Fruit fly (Drosophila melanogaster): ENCODE results near the gene Abcd1.
A peak's percentile ranks its signal among the peaks of the same experiment; 100 is the strongest.

Abcd1 gene

dm6 chr4:227648-228047 is 34.0 kb upstream of the Abcd1 start, which contains the start of the genes CG31999 and yellow-h:
TSS of gene CG31999 (minus strand) at chr4:227748.
TSS of gene yellow-h (plus strand) at chr4:227922.
- TF ChIP-seq pan (optimal IDR thresholded peaks at IDR 0.05) (peak; percentile 23), CG32264 (GFP tag; optimal IDR thresholded peaks at IDR 0.05) (no peak)

dm6 chr4:226751-227150 is 33.1 kb upstream of the Abcd1 start:
- TF ChIP-seq fru (GFP tag; optimal IDR thresholded peaks at IDR 0.05) (no peak), OdsH (GFP tag; optimal IDR thresholded peaks at IDR 0.05) (no peak), rgr (GFP tag; optimal IDR thresholded peaks at IDR 0.05) (no peak), Jra (GFP tag; optimal IDR thresholded peaks at IDR 0.05) (no peak), dl (GFP tag; optimal IDR thresholded peaks at IDR 0.05; ENCODE audit: insufficient read depth in 1 of 2, partially characterized antibody in 2 of 2) (no peak), pan (optimal IDR thresholded peaks at IDR 0.05) (no peak), usp (GFP tag; optimal IDR thresholded peaks at IDR 0.05) (no peak), psq (GFP tag; optimal IDR thresholded peaks at IDR 0.05) (no peak), Dfd (GFP tag; optimal IDR thresholded peaks at IDR 0.05) (no peak), Hr83 (GFP tag; optimal IDR thresholded peaks at IDR 0.05; ENCODE audit: poor library complexity, severe bottlenecking) (no peak), brk (GFP tag; optimal IDR thresholded peaks at IDR 0.05) (no peak)

dm6 chr4:225824-226223 is 32.2 kb upstream of the Abcd1 start:
- TF ChIP-seq Mio (GFP tag; optimal IDR thresholded peaks at IDR 0.05): no peak
- peak; percentile 16 for TF ChIP-seq Hnf4 (GFP tag; optimal IDR thresholded peaks at IDR 0.05)

DNA sequence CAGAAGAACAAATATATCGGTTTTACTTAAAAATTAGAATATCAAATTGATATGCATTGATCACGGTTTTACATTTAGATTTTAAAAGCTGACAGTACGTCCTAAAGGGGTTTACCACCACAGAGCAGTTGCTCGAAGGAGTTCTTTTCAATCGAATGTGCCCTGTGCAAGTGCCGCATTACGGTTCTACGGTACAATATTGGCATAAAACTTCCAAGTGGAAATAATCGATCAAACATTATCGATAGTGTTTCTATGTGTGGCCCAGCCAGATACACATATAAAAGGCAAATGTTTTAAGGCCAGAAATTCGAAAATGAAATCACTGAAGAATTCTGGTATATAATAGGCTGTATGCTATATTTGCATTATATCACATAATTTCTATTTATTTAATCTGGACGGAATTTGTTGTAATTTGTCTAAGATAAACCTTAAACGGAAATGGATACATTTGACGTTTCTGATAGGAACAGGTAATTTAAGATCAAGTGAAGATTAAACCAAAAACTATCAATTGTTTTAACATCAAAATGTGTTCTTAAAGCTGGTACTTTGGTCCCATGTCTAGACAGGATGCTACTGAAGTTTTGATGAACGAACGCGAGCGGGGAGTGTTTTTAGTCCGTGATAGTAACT is 16.5 kb upstream of the Abcd1 start, which contains the start of gene Crk:
Gene Crk, plus strand, starts transcription at position 214 of the 639 bp plus-strand sequence.
- peak; percentile 28 for TF ChIP-seq Hr83 (GFP tag; optimal IDR thresholded peaks at IDR 0.05; ENCODE audit: poor library complexity, severe bottlenecking)
- TF ChIP-seq dmrt93B (GFP tag; optimal IDR thresholded peaks at IDR 0.05): no peak
- no peak for TF ChIP-seq CG9705 (GFP tag; optimal IDR thresholded peaks at IDR 0.05)
- no peak for TF ChIP-seq tai (GFP tag; optimal IDR thresholded peaks at IDR 0.05)
- peak; percentile 19 for TF ChIP-seq Myc (optimal IDR thresholded peaks at IDR 0.05)
- TF ChIP-seq N (GFP tag; optimal IDR thresholded peaks at IDR 0.05): peak; percentile 99
- no peak for TF ChIP-seq usp (GFP tag; optimal IDR thresholded peaks at IDR 0.05)
- TF ChIP-seq woc (GFP tag; optimal IDR thresholded peaks at IDR 0.05): peak; percentile 86
- TF ChIP-seq Hr78 (GFP tag; optimal IDR thresholded peaks at IDR 0.05): peak; percentile 91
- no peak for TF ChIP-seq Mio (GFP tag; optimal IDR thresholded peaks at IDR 0.05)
- no peak for TF ChIP-seq Vsx2 (GFP tag; optimal IDR thresholded peaks at IDR 0.05; ENCODE audit: partially characterized antibody)
- peak; percentile 4 for TF ChIP-seq Hnf4 (GFP tag; optimal IDR thresholded peaks at IDR 0.05)
- TF ChIP-seq OdsH (GFP tag; optimal IDR thresholded peaks at IDR 0.05): no peak
- no peak for TF ChIP-seq ey (GFP tag; optimal IDR thresholded peaks at IDR 0.05)
- no peak for TF ChIP-seq Dfd (GFP tag; optimal IDR thresholded peaks at IDR 0.05)
- no peak for TF ChIP-seq sv (GFP tag; optimal IDR thresholded peaks at IDR 0.05)
- peak; percentile 35 for TF ChIP-seq brk (GFP tag; optimal IDR thresholded peaks at IDR 0.05)
- peak; percentile 90 for TF ChIP-seq lola (GFP tag; optimal IDR thresholded peaks at IDR 0.05)
- no peak for TF ChIP-seq rgr (GFP tag; optimal IDR thresholded peaks at IDR 0.05)

DNA sequence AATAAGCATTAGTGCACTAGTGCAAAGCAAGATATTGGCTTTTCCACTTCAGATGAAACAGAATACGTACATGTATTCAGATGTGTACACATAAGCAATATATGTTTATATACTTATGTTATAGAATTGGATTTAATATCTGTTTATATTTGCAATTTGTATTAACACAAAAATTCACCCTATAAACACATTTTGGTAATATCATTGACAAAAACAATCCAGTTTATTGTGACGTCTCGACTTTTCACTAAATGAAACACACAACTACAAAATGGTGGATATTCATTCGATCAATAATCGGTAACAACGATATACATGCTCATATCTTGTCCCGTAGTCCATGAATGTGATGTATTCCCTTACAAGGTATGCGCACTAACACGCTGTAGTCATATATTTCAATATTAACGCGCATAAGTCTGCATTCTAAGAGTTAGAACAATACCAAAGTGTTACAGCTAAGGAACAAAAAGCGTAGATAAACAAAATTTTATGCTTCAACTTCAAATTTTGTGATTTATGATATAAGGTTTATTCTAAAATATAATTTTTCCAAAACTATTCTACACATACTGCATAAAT is 12.1 kb upstream of the Abcd1 start, which contains the start of gene CG31998:
Gene CG31998, minus strand, starts transcription at position 275 of the 582 bp plus-strand sequence.
- peak; percentile 85 for TF ChIP-seq woc (GFP tag; optimal IDR thresholded peaks at IDR 0.05)
- no peak for TF ChIP-seq Dif (GFP tag; optimal IDR thresholded peaks at IDR 0.05; ENCODE audit: partially characterized antibody)
- TF ChIP-seq GATAd (GFP tag; optimal IDR thresholded peaks at IDR 0.05): no peak
- TF ChIP-seq dmrt93B (GFP tag; optimal IDR thresholded peaks at IDR 0.05): no peak
- TF ChIP-seq ey (GFP tag; optimal IDR thresholded peaks at IDR 0.05): no peak
- TF ChIP-seq CG32264 (GFP tag; optimal IDR thresholded peaks at IDR 0.05): no peak
- TF ChIP-seq lola (GFP tag; optimal IDR thresholded peaks at IDR 0.05): no peak
- TF ChIP-seq Mio (GFP tag; optimal IDR thresholded peaks at IDR 0.05): no peak
- TF ChIP-seq Abd-B (GFP tag; optimal IDR thresholded peaks at IDR 0.05): no peak
- no peak for TF ChIP-seq fru (GFP tag; optimal IDR thresholded peaks at IDR 0.05)
- no peak for TF ChIP-seq CrebA (GFP tag; optimal IDR thresholded peaks at IDR 0.05; ENCODE audit: borderline replicate concordance)
- no peak for TF ChIP-seq psq (GFP tag; optimal IDR thresholded peaks at IDR 0.05)
- TF ChIP-seq sage (GFP tag; optimal IDR thresholded peaks at IDR 0.05): peak; percentile 45
- TF ChIP-seq Hr78 (GFP tag; optimal IDR thresholded peaks at IDR 0.05): peak; percentile 62
- no peak for TF ChIP-seq h (GFP tag; optimal IDR thresholded peaks at IDR 0.05)
- no peak for TF ChIP-seq dl (GFP tag; optimal IDR thresholded peaks at IDR 0.05; ENCODE audit: insufficient read depth in 1 of 2, partially characterized antibody in 2 of 2)
- TF ChIP-seq tai (GFP tag; optimal IDR thresholded peaks at IDR 0.05): no peak
- no peak for TF ChIP-seq Dfd (GFP tag; optimal IDR thresholded peaks at IDR 0.05)
- TF ChIP-seq rgr (GFP tag; optimal IDR thresholded peaks at IDR 0.05): no peak
- TF ChIP-seq Sp1 (GFP tag; optimal IDR thresholded peaks at IDR 0.05): no peak
- TF ChIP-seq Vsx2 (GFP tag; optimal IDR thresholded peaks at IDR 0.05; ENCODE audit: partially characterized antibody): no peak
- no peak for TF ChIP-seq Rel (GFP tag; optimal IDR thresholded peaks at IDR 0.05)
- no peak for TF ChIP-seq Rel (tag; optimal IDR thresholded peaks at IDR 0.05)
- no peak for TF ChIP-seq Hr83 (GFP tag; optimal IDR thresholded peaks at IDR 0.05; ENCODE audit: poor library complexity, severe bottlenecking)
- no peak for TF ChIP-seq br (GFP tag; optimal IDR thresholded peaks at IDR 0.05)
- TF ChIP-seq dsf (GFP tag; optimal IDR thresholded peaks at IDR 0.05; ENCODE audit: borderline replicate concordance): no peak
- peak; percentile 88 for TF ChIP-seq N (GFP tag; optimal IDR thresholded peaks at IDR 0.05)
- no peak for TF ChIP-seq sv (GFP tag; optimal IDR thresholded peaks at IDR 0.05)
- TF ChIP-seq pan (optimal IDR thresholded peaks at IDR 0.05): no peak
- no peak for TF ChIP-seq foxo (GFP tag; optimal IDR thresholded peaks at IDR 0.05)
- TF ChIP-seq brk (GFP tag; optimal IDR thresholded peaks at IDR 0.05): peak; percentile 2
- peak; percentile 26 for TF ChIP-seq Myc (optimal IDR thresholded peaks at IDR 0.05)
- TF ChIP-seq OdsH (GFP tag; optimal IDR thresholded peaks at IDR 0.05): no peak

Data from whole organism, wandering third instar larva.